Fruit fly (Drosophila melanogaster) whole organism, embryonic: ENCODE measurements around the gene CG46460.

Source experiments
- CG10267 ChIP-seq: fragments of 200-800 bp; sonication (Bioruptor generic); optimal IDR thresholded peaks from 2 replicates; lab custom pipeline; 2018; ENCODE audit warnings: missing biosample characterization, mild to moderate bottlenecking, missing genetic modification characterization, moderate library complexity
- CG10274 ChIP-seq: fragments of 200-800 bp; sonication (Bioruptor generic); optimal IDR thresholded peaks from 3 replicates; lab custom pipeline; 2017; ENCODE audit warnings: missing biosample characterization, mild to moderate bottlenecking, missing genetic modification characterization
- CG10979 ChIP-seq: fragments of 200-800 bp; sonication (Bioruptor generic); optimal IDR thresholded peaks from 2 replicates; lab custom pipeline; 2018; ENCODE audit warnings: missing biosample characterization, mild to moderate bottlenecking, missing genetic modification characterization, moderate library complexity
- CG12219 ChIP-seq: fragments of 200-800 bp; sonication (Bioruptor generic); optimal IDR thresholded peaks from 3 replicates; lab custom pipeline; 2018; ENCODE audit warnings: missing biosample characterization, mild to moderate bottlenecking, missing genetic modification characterization
- CG12744 ChIP-seq: fragments of 200-800 bp; sonication (Bioruptor generic); optimal IDR thresholded peaks from 2 replicates; lab custom pipeline; 2016; ENCODE audit warnings: missing biosample characterization, missing genetic modification characterization
- CG14014 ChIP-seq: fragments of 200-800 bp; sonication (Bioruptor generic); IDR thresholded peaks from 2 replicates; pipeline ENCODE4 v1.3.6; 2022; ENCODE audit warnings: missing biosample characterization, missing genetic modification characterization
- CG15514 ChIP-seq: fragments of 200-800 bp; sonication (Bioruptor generic); optimal IDR thresholded peaks from 3 replicates; lab custom pipeline; 2017; ENCODE audit warnings: missing biosample characterization, missing genetic modification characterization, mild to moderate bottlenecking, moderate library complexity, missing genetic modification reagents
- CG17361 ChIP-seq: fragments of 200-800 bp; sonication (Bioruptor generic); IDR thresholded peaks from 3 replicates; pipeline ENCODE4 v1.3.6; 2022; ENCODE audit warnings: missing biosample characterization, missing genetic modification characterization
- CG18599 ChIP-seq: fragments of 200-800 bp; sonication (Bioruptor generic); optimal IDR thresholded peaks from 3 replicates; lab custom pipeline; 2017; ENCODE audit warnings: missing biosample characterization, missing genetic modification characterization, mild to moderate bottlenecking, moderate library complexity, missing genetic modification reagents
- CG18619 ChIP-seq: fragments of 200-800 bp; sonication (Bioruptor generic); optimal IDR thresholded peaks from 3 replicates; lab custom pipeline; 2017; ENCODE audit warnings: missing biosample characterization, mild to moderate bottlenecking, missing genetic modification characterization
- CG30403 ChIP-seq: fragments of 200-800 bp; sonication (Bioruptor generic); optimal IDR thresholded peaks from 3 replicates; lab custom pipeline; 2016; ENCODE audit warnings: missing biosample characterization, missing genetic modification characterization
- CG4854 ChIP-seq: fragments of 200-800 bp; sonication (Bioruptor generic); optimal IDR thresholded peaks from 2 replicates; lab custom pipeline; 2016; ENCODE audit warnings: missing biosample characterization, missing genetic modification characterization, inconsistent platforms
- CG5180 ChIP-seq: fragments of 200-800 bp; sonication (Bioruptor generic); optimal IDR thresholded peaks from 3 replicates; lab custom pipeline; 2017; ENCODE audit warnings: missing biosample characterization, missing genetic modification characterization, mild to moderate bottlenecking, moderate library complexity, missing genetic modification reagents
- CG8478 ChIP-seq: fragments of >200 bp; optimal IDR thresholded peaks from 2 replicates; lab custom pipeline; 2018
- CG9609 ChIP-seq: fragments of 200-800 bp; sonication (Bioruptor generic); optimal IDR thresholded peaks from 3 replicates; lab custom pipeline; 2016; ENCODE audit warnings: missing biosample characterization, missing genetic modification characterization
- Chrac-16 ChIP-seq: fragments of 200-800 bp; sonication (Bioruptor generic); optimal IDR thresholded peaks from 3 replicates; lab custom pipeline; 2016; ENCODE audit warnings: missing biosample characterization, missing genetic modification characterization
- CoRest ChIP-seq: fragments of 200-800 bp; sonication (Bioruptor generic); optimal IDR thresholded peaks from 3 replicates; lab custom pipeline; 2018; ENCODE audit warnings: missing biosample characterization, mild to moderate bottlenecking, missing genetic modification characterization, moderate library complexity
- CrebB ChIP-seq: fragments of 200-800 bp; sonication (Bioruptor generic); optimal IDR thresholded peaks from 3 replicates; lab custom pipeline; 2018; ENCODE audit warnings: missing biosample characterization, mild to moderate bottlenecking, missing genetic modification characterization
- D ChIP-seq, 2 experiments: fragments of 200-800 bp in 1 of 2; fragments of >200 bp in 1 of 2; sonication (Bioruptor generic) in 1 of 2; optimal IDR thresholded peaks; 2 replicates in 1 of 2; 3 replicates in 1 of 2; lab custom pipeline; 2017; ENCODE audit warnings: mild to moderate bottlenecking in 1 of 2, missing biosample characterization in 1 of 2, missing genetic modification characterization in 1 of 2, missing genetic modification reagents in 1 of 2
- Dip2 ChIP-seq: fragments of 200-800 bp; sonication (Bioruptor generic); IDR thresholded peaks from 2 replicates; pipeline ENCODE4 v1.3.6; 2022; ENCODE audit warnings: missing biosample characterization, missing genetic modification characterization
- Ets97D ChIP-seq: fragments of 200-800 bp; sonication (Bioruptor generic); optimal IDR thresholded peaks from 3 replicates; lab custom pipeline; 2016; ENCODE audit warnings: missing biosample characterization, missing genetic modification characterization
- H15 ChIP-seq: fragments of 200-800 bp; sonication (Bioruptor generic); IDR thresholded peaks from 3 replicates; pipeline ENCODE4 v1.3.6; 2022; ENCODE audit warnings: missing biosample characterization, missing genetic modification characterization
- HLH3B ChIP-seq: fragments of 200-800 bp; sonication (Bioruptor generic); IDR thresholded peaks from 2 replicates; pipeline ENCODE4 v1.3.6; 2022; ENCODE audit warnings: missing biosample characterization, missing genetic modification characterization
- HLH4C ChIP-seq: fragments of 200-800 bp; sonication (Bioruptor generic); IDR thresholded peaks from 3 replicates; pipeline ENCODE4 v1.3.6; 2022; ENCODE audit warnings: missing biosample characterization, missing genetic modification characterization; ENCODE audit not compliant: partially characterized antibody
- Jarid2 ChIP-seq: fragments of 200-800 bp; sonication (Bioruptor generic); optimal IDR thresholded peaks from 3 replicates; lab custom pipeline; 2017; ENCODE audit warnings: mild to moderate bottlenecking, missing biosample characterization, missing genetic modification reagents, missing genetic modification characterization
- Lim3 ChIP-seq: fragments of 200-800 bp; sonication (Bioruptor generic); IDR thresholded peaks from 2 replicates; pipeline ENCODE4 v1.3.6; 2022; ENCODE audit warnings: missing biosample characterization, missing genetic modification characterization
- Mad ChIP-seq: fragments of 200-800 bp; sonication (Bioruptor generic); optimal IDR thresholded peaks from 2 replicates; lab custom pipeline; 2016; ENCODE audit warnings: missing biosample characterization, missing genetic modification characterization
- Nf-YC ChIP-seq: fragments of 200-800 bp; optimal IDR thresholded peaks from 3 replicates; lab custom pipeline; 2019; ENCODE audit warnings: missing biosample characterization, mild to moderate bottlenecking, missing genetic modification characterization, moderate library complexity
- Ssrp ChIP-seq: fragments of 200-800 bp; sonication (Bioruptor generic); optimal IDR thresholded peaks from 2 replicates; lab custom pipeline; 2018; ENCODE audit warnings: missing biosample characterization, mild to moderate bottlenecking, missing genetic modification characterization, moderate library complexity
- ab ChIP-seq: fragments of 200-800 bp; sonication (Bioruptor generic); optimal IDR thresholded peaks from 2 replicates; lab custom pipeline; 2016; ENCODE audit warnings: missing biosample characterization, missing genetic modification characterization
- aop ChIP-seq: fragments of 200-800 bp; sonication (Bioruptor generic); IDR thresholded peaks from 2 replicates; pipeline ENCODE4 v1.3.6; 2022; ENCODE audit warnings: missing biosample characterization, missing genetic modification characterization
- bowl ChIP-seq: fragments of 200-800 bp; sonication (Bioruptor generic); IDR thresholded peaks from 2 replicates; pipeline ENCODE4 v1.3.6; 2022; ENCODE audit warnings: missing biosample characterization, missing genetic modification characterization
- chinmo ChIP-seq: fragments of 200-800 bp; sonication (Bioruptor generic); IDR thresholded peaks from 4 replicates; pipeline ENCODE4 v1.3.6; 2022; ENCODE audit warnings: missing biosample characterization, missing genetic modification characterization; ENCODE audit not compliant: partially characterized antibody
- chn ChIP-seq: fragments of 200-800 bp; sonication (Bioruptor generic); optimal IDR thresholded peaks from 2 replicates; lab custom pipeline; 2016; ENCODE audit warnings: missing biosample characterization, missing genetic modification characterization
- ci ChIP-seq: fragments of 200-800 bp; sonication (Bioruptor generic); IDR thresholded peaks from 3 replicates; pipeline ENCODE4 v1.3.6; 2022; ENCODE audit warnings: missing biosample characterization, missing genetic modification characterization
- disco-r ChIP-seq: fragments of 200-800 bp; sonication (Bioruptor generic); optimal IDR thresholded peaks from 2 replicates; lab custom pipeline; 2016; ENCODE audit warnings: missing biosample characterization, missing genetic modification characterization
- dmrt11E ChIP-seq: fragments of 200-800 bp; sonication (Bioruptor generic); optimal IDR thresholded peaks from 3 replicates; lab custom pipeline; 2018; ENCODE audit warnings: missing biosample characterization, mild to moderate bottlenecking, missing genetic modification characterization, moderate library complexity
- fd96Cb ChIP-seq: fragments of 200-800 bp; sonication (Bioruptor generic); optimal IDR thresholded peaks from 2 replicates; lab custom pipeline; 2018; ENCODE audit warnings: missing biosample characterization, mild to moderate bottlenecking, missing genetic modification characterization, moderate library complexity
- fu2 ChIP-seq: fragments of 200-800 bp; sonication (Bioruptor generic); optimal IDR thresholded peaks from 2 replicates; lab custom pipeline; 2016; ENCODE audit warnings: missing biosample characterization, missing genetic modification characterization
- gcm2 ChIP-seq: fragments of 200-800 bp; sonication (Bioruptor generic); optimal IDR thresholded peaks from 2 replicates; lab custom pipeline; 2016; ENCODE audit warnings: missing biosample characterization, missing genetic modification characterization
- gsb-n ChIP-seq: fragments of 200-800 bp; sonication (Bioruptor generic); optimal IDR thresholded peaks from 3 replicates; lab custom pipeline; 2018; ENCODE audit warnings: missing biosample characterization, mild to moderate bottlenecking, missing genetic modification characterization
- hbn ChIP-seq: fragments of 200-800 bp; sonication (Bioruptor generic); IDR thresholded peaks from 2 replicates; pipeline ENCODE4 v1.3.6; 2022; ENCODE audit warnings: missing biosample characterization, missing genetic modification characterization; ENCODE audit not compliant: partially characterized antibody
- ind ChIP-seq: fragments of 200-800 bp; sonication (Bioruptor generic); optimal IDR thresholded peaks from 3 replicates; lab custom pipeline; 2016; ENCODE audit warnings: missing biosample characterization, missing genetic modification characterization
- kah ChIP-seq: fragments of 200-800 bp; sonication (Bioruptor generic); optimal IDR thresholded peaks from 2 replicates; lab custom pipeline; 2018; ENCODE audit warnings: missing biosample characterization, mild to moderate bottlenecking, missing genetic modification characterization
- lola ChIP-seq, 3 experiments: fragments of >200 bp in 2 of 3; fragments of 200-800 bp in 1 of 3; sonication (Bioruptor generic) in 1 of 3; optimal IDR thresholded peaks; 2 replicates each; lab custom pipeline; 2017 to 2019; ENCODE audit warnings: missing biosample characterization in 3 of 3, missing genetic modification characterization in 3 of 3, mild to moderate bottlenecking in 1 of 3, moderate library complexity in 1 of 3
- phol ChIP-seq: fragments of 200-800 bp; sonication (Bioruptor generic); optimal IDR thresholded peaks from 3 replicates; lab custom pipeline; 2018; ENCODE audit warnings: missing biosample characterization, mild to moderate bottlenecking, missing genetic modification characterization, moderate library complexity
- repo ChIP-seq: fragments of 200-800 bp; sonication (Bioruptor generic); optimal IDR thresholded peaks from 2 replicates; lab custom pipeline; 2016; ENCODE audit warnings: missing biosample characterization, missing genetic modification characterization
- scrt ChIP-seq: fragments of 200-800 bp; sonication (Bioruptor generic); optimal IDR thresholded peaks from 2 replicates; lab custom pipeline; 2018; ENCODE audit warnings: missing biosample characterization, mild to moderate bottlenecking, missing genetic modification characterization, moderate library complexity
- sens ChIP-seq: fragments of 200-800 bp; sonication (Bioruptor generic); peaks from one replicate; lab custom pipeline; 2016; ENCODE audit warnings: missing biosample characterization, missing genetic modification characterization
- wek ChIP-seq: fragments of 200-800 bp; sonication (Bioruptor generic); optimal IDR thresholded peaks from 3 replicates; lab custom pipeline; 2018; ENCODE audit warnings: missing biosample characterization, mild to moderate bottlenecking, missing genetic modification characterization, moderate library complexity

Gene CG46460

dm6 chr3L:4232724-4233367 lies 5.7 kb upstream of the CG46460 start (continued):
- TF ChIP-seq CG17361 (GFP tag; lab: Robert Waterston, UW) (peak; percentile 57; the same call in 2 of the 3 replicates), kah (no peak), CG18619 (GFP tag; lab: Kevin White, UChicago) (peak; percentile 10), Nf-YC (tag; lab: Kevin White, UChicago) (no peak), CG18599 (peak; percentile 5), ab (GFP tag; lab: Kevin White, UChicago) (no peak), aop (no peak), CG14014 (no peak), bowl (GFP tag; lab: Robert Waterston, UW) (no peak), repo (GFP tag; lab: Kevin White, UChicago) (no peak), HLH4C (no peak), gsb-n (tag; lab: Kevin White, UChicago) (peak; percentile 7), CG12219 (GFP tag; lab: Kevin White, UChicago) (no peak), CG5180 (GFP tag; lab: Kevin White, UChicago) (no peak), ci (no peak), CG8478 (lab: Kevin White, UChicago) (no peak), CoRest (tag; lab: Kevin White, UChicago) (peak; percentile 31), CG4854 (no peak), Mad (no peak), CG10274 (no peak), wek (GFP tag; lab: Kevin White, UChicago) (no peak), Ets97D (peak; percentile 2), scrt (no peak), CrebB (tag; lab: Kevin White, UChicago) (no peak), HLH3B (GFP tag; lab: Robert Waterston, UW) (no peak), hbn (GFP tag; lab: Robert Waterston, UW) (no peak), fu2 (GFP tag; lab: Kevin White, UChicago) (no peak), CG10267 (peak; percentile 5), disco-r (GFP tag; lab: Kevin White, UChicago) (no peak), D (optimal IDR thresholded peaks at IDR 0.05; lab: Kevin White, UChicago) (no peak), D (GFP tag; optimal IDR thresholded peaks at IDR 0.05; lab: Kevin White, UChicago) (peak; percentile 14), chinmo (GFP tag; lab: Robert Waterston, UW) (no peak), CG15514 (GFP tag; lab: Kevin White, UChicago) (no peak), fd96Cb (tag; lab: Kevin White, UChicago) (peak; percentile 51), lola (GFP tag; optimal IDR thresholded peaks at IDR 0.05; lab: Kevin White, UChicago) (peak in 1 of 3 experiments; percentile 47), dmrt11E (tag; lab: Kevin White, UChicago) (peak; percentile 36), phol (tag; lab: Kevin White, UChicago) (peak; percentile 52), gcm2 (GFP tag; lab: Kevin White, UChicago) (no peak), ind (GFP tag; lab: Kevin White, UChicago) (no peak), sens (GFP tag; lab: Kevin White, UChicago) (peak; percentile 70), Dip2 (GFP tag; lab: Robert Waterston, UW) (no peak), chn (no peak), Lim3 (GFP tag; lab: Robert Waterston, UW) (no peak), Jarid2 (no peak), CG10979 (peak; percentile 31), H15 (GFP tag; lab: Robert Waterston, UW) (no peak), Ssrp (tag; lab: Kevin White, UChicago) (peak; percentile 26), CG30403 (GFP tag; lab: Kevin White, UChicago) (peak; percentile 45), CG12744 (GFP tag; lab: Kevin White, UChicago) (no peak), Chrac-16 (GFP tag; lab: Kevin White, UChicago) (no peak), CG9609 (no peak)
